Worm (Caenorhabditis elegans) whole organism, L2 larva: ENCODE results near the gene fat-6.
A peak's percentile ranks its signal among the peaks of the same experiment; 100 is the strongest.

Source experiments
- C34F6.9 ChIP-seq: fragments of 150-350 bp; optimal IDR thresholded peaks from 2 replicates; lab custom pipeline; 2014; ENCODE audit warnings: missing biosample characterization, missing genetic modification characterization
- F13H6.1 ChIP-seq: sonication (generic microtip); optimal IDR thresholded peaks from 2 replicates; lab custom pipeline; 2016; ENCODE audit warnings: missing genetic modification characterization, missing compliant biosample characterization
- ZK546.5 ChIP-seq: sonication (generic microtip); optimal IDR thresholded peaks from 2 replicates; lab custom pipeline; 2017; ENCODE audit warnings: missing biosample characterization, missing genetic modification characterization
- ama-1 ChIP-seq: fragments of 150-350 bp; optimal IDR thresholded peaks from 2 replicates; lab custom pipeline; 2018; ENCODE audit warnings: inconsistent platforms
- blmp-1 ChIP-seq: sonication (generic microtip); optimal IDR thresholded peaks from 2 replicates; lab custom pipeline; 2017; ENCODE audit warnings: missing genetic modification characterization, mild to moderate bottlenecking, missing compliant biosample characterization, antibody characterized with exemption, moderate library complexity; ENCODE audit not compliant: insufficient read depth
- ceh-16 ChIP-seq: fragments of 150-350 bp; optimal IDR thresholded peaks from 2 replicates; lab custom pipeline; 2014; ENCODE audit warnings: missing biosample characterization, missing genetic modification characterization
- crh-2 ChIP-seq: sonication (generic microtip); optimal IDR thresholded peaks from 2 replicates; lab custom pipeline; 2017; ENCODE audit warnings: missing biosample characterization, missing genetic modification characterization
- dmd-4 ChIP-seq: sonication (generic microtip); optimal IDR thresholded peaks from 2 replicates; lab custom pipeline; 2017; ENCODE audit warnings: missing biosample characterization, missing genetic modification characterization
- egl-27 ChIP-seq: sonication (generic microtip); optimal IDR thresholded peaks from 3 replicates; lab custom pipeline; 2017; ENCODE audit warnings: missing biosample characterization, missing genetic modification reagents, missing genetic modification characterization
- elt-1 ChIP-seq: fragments of 150-350 bp; optimal IDR thresholded peaks from 2 replicates; lab custom pipeline; 2014; ENCODE audit warnings: missing biosample characterization, missing genetic modification characterization
- elt-3 ChIP-seq: sonication (generic microtip); optimal IDR thresholded peaks from 2 replicates; lab custom pipeline; 2017; ENCODE audit warnings: missing biosample characterization, missing genetic modification characterization
- fos-1 ChIP-seq: fragments of 150-350 bp; optimal IDR thresholded peaks from 2 replicates; lab custom pipeline; 2014; ENCODE audit warnings: missing biosample characterization, missing genetic modification characterization
- gmeb-1 ChIP-seq: fragments of 150-350 bp; optimal IDR thresholded peaks from 2 replicates; lab custom pipeline; 2014; ENCODE audit warnings: missing biosample characterization, missing genetic modification characterization
- lin-11 ChIP-seq: fragments of 150-350 bp; sonication (generic microtip); optimal IDR thresholded peaks from 2 replicates; lab custom pipeline; 2014; ENCODE audit warnings: missing biosample characterization, missing genetic modification characterization, inconsistent platforms, mixed read lengths
- lin-13 ChIP-seq: fragments of 150-350 bp; optimal IDR thresholded peaks from 2 replicates; lab custom pipeline; 2014; ENCODE audit warnings: missing biosample characterization, missing genetic modification reagents, missing genetic modification characterization
- lin-39 ChIP-seq: fragments of 150-350 bp; optimal IDR thresholded peaks from 2 replicates; lab custom pipeline; 2014; ENCODE audit warnings: missing biosample characterization, missing genetic modification reagents, missing genetic modification characterization
- lsy-2 ChIP-seq, 2 experiments: fragments of 150-350 bp in 1 of 2; sonication (generic microtip) in 1 of 2; optimal IDR thresholded peaks; 2 replicates each; lab custom pipeline; 2014 to 2017; ENCODE audit warnings: missing biosample characterization in 2 of 2, missing genetic modification characterization in 2 of 2
- mab-5 ChIP-seq: fragments of 150-350 bp; optimal IDR thresholded peaks from 2 replicates; lab custom pipeline; 2014; ENCODE audit warnings: missing biosample characterization, missing genetic modification characterization
- mbf-1 ChIP-seq: sonication (generic microtip); optimal IDR thresholded peaks from 2 replicates; lab custom pipeline; 2017; ENCODE audit warnings: missing biosample characterization, missing genetic modification characterization
- nhr-10 ChIP-seq: sonication (generic microtip); optimal IDR thresholded peaks from 2 replicates; lab custom pipeline; 2017; ENCODE audit warnings: missing biosample characterization, missing genetic modification characterization
- nhr-12 ChIP-seq: fragments of 150-350 bp; optimal IDR thresholded peaks from 2 replicates; lab custom pipeline; 2014; ENCODE audit warnings: missing biosample characterization, missing genetic modification characterization
- nhr-129 ChIP-seq: fragments of 150-350 bp; optimal IDR thresholded peaks from 2 replicates; lab custom pipeline; 2014; ENCODE audit warnings: missing biosample characterization, missing genetic modification characterization
- nhr-21 ChIP-seq: fragments of 150-350 bp; optimal IDR thresholded peaks from 2 replicates; lab custom pipeline; 2014; ENCODE audit warnings: missing biosample characterization, missing genetic modification characterization
- nhr-23 ChIP-seq: fragments of 150-350 bp; optimal IDR thresholded peaks from 2 replicates; lab custom pipeline; 2014; ENCODE audit warnings: missing biosample characterization, missing genetic modification reagents, missing genetic modification characterization
- nhr-237 ChIP-seq: fragments of 150-350 bp; optimal IDR thresholded peaks from 2 replicates; lab custom pipeline; 2014; ENCODE audit warnings: missing biosample characterization, missing genetic modification characterization
- nhr-25 ChIP-seq: fragments of 150-350 bp; sonication (generic microtip); optimal IDR thresholded peaks from 3 replicates; lab custom pipeline; 2014; ENCODE audit warnings: missing biosample characterization, missing genetic modification characterization
- nhr-6 ChIP-seq: fragments of 150-350 bp; optimal IDR thresholded peaks from 2 replicates; lab custom pipeline; 2014; ENCODE audit warnings: missing biosample characterization, missing genetic modification characterization
- nhr-77 ChIP-seq: fragments of 150-350 bp; optimal IDR thresholded peaks from 2 replicates; lab custom pipeline; 2014; ENCODE audit warnings: missing biosample characterization, missing genetic modification characterization
- peb-1 ChIP-seq: fragments of 150-350 bp; optimal IDR thresholded peaks from 2 replicates; lab custom pipeline; 2014; ENCODE audit warnings: missing biosample characterization, missing genetic modification characterization
- sem-4 ChIP-seq: fragments of 150-350 bp; optimal IDR thresholded peaks from 2 replicates; lab custom pipeline; 2014; ENCODE audit warnings: missing biosample characterization, missing genetic modification reagents, missing genetic modification characterization
- skn-1 ChIP-seq: sonication (generic microtip); optimal IDR thresholded peaks from 2 replicates; lab custom pipeline; 2017; ENCODE audit warnings: missing biosample characterization, missing genetic modification characterization
- sma-3 ChIP-seq: sonication (generic microtip); optimal IDR thresholded peaks from 2 replicates; lab custom pipeline; 2016; ENCODE audit warnings: missing genetic modification reagents, missing genetic modification characterization, missing compliant biosample characterization
- sma-9 ChIP-seq, 2 experiments: fragments of 150-350 bp in 1 of 2; sonication (generic microtip) in 1 of 2; optimal IDR thresholded peaks; 2 replicates each; lab custom pipeline; 2014 to 2016; ENCODE audit warnings: missing genetic modification characterization in 2 of 2, mild to moderate bottlenecking in 1 of 2, missing biosample characterization in 1 of 2, missing compliant biosample characterization in 1 of 2, missing genetic modification reagents in 1 of 2, moderate library complexity in 1 of 2
- snpc-4 ChIP-seq: fragments of 150-350 bp; optimal IDR thresholded peaks from 2 replicates; lab custom pipeline; 2014; ENCODE audit warnings: missing biosample characterization, missing genetic modification characterization
- unc-55 ChIP-seq: fragments of 150-350 bp; sonication (generic microtip); optimal IDR thresholded peaks from 3 replicates; lab custom pipeline; 2014; ENCODE audit warnings: missing biosample characterization, missing genetic modification reagents, missing genetic modification characterization
- ztf-11 ChIP-seq: sonication (generic microtip); optimal IDR thresholded peaks from 2 replicates; lab custom pipeline; 2017; ENCODE audit warnings: missing biosample characterization, missing genetic modification characterization
- ztf-4 ChIP-seq: fragments of 150-350 bp; optimal IDR thresholded peaks from 2 replicates; lab custom pipeline; 2014; ENCODE audit warnings: missing biosample characterization, missing genetic modification characterization

Gene fat-6

ce11 chrIV:11922011-11922410 is 6.5 kb upstream of the fat-6 start, which contains the start of gene ZK822.1:
ZK822.1 (minus strand) TSS chrIV:11922131.
- TF ChIP-seq sem-4 (tag; lab: Kevin White, UChicago): no peak
- TF ChIP-seq dmd-4 (tag; lab: Kevin White, UChicago): no peak
- TF ChIP-seq nhr-21: no peak
- no peak for TF ChIP-seq nhr-23 (tag; lab: Kevin White, UChicago)
- no peak for TF ChIP-seq C34F6.9
- TF ChIP-seq F13H6.1 (tag; lab: Kevin White, UChicago): no peak
- no peak for TF ChIP-seq skn-1 (tag; lab: Kevin White, UChicago)
- no peak for TF ChIP-seq crh-2 (tag; lab: Kevin White, UChicago)
- TF ChIP-seq mab-5: no peak
- no peak for TF ChIP-seq snpc-4 (tag; lab: Kevin White, UChicago)
- no peak for TF ChIP-seq ztf-4
- TF ChIP-seq nhr-129 (tag; lab: Kevin White, UChicago): no peak
- no peak for TF ChIP-seq ceh-16 (tag; lab: Kevin White, UChicago)
- TF ChIP-seq nhr-10 (tag; lab: Kevin White, UChicago): no peak

- no peak for TF ChIP-seq sma-3 (GFP tag; lab: Kevin White, UChicago)
- TF ChIP-seq elt-3: no peak
- no peak for TF ChIP-seq lin-11 (tag; lab: Kevin White, UChicago)
- TF ChIP-seq snpc-4 (tag; lab: Kevin White, UChicago): no peak
- no peak for TF ChIP-seq ztf-11 (tag; lab: Kevin White, UChicago)
- no peak for TF ChIP-seq ZK546.5
- no peak for TF ChIP-seq lin-39 (tag; lab: Kevin White, UChicago)
- TF ChIP-seq lin-13 (GFP tag; lab: Kevin White, UChicago): no peak
- TF ChIP-seq sem-4 (tag; lab: Kevin White, UChicago): no peak
- no peak for TF ChIP-seq nhr-237 (tag; lab: Kevin White, UChicago)
- TF ChIP-seq nhr-25 (tag; lab: Kevin White, UChicago): no peak
- no peak for TF ChIP-seq nhr-23 (tag; lab: Kevin White, UChicago)
- TF ChIP-seq peb-1 (tag; lab: Kevin White, UChicago): no peak
These were observed 3.6 kb upstream of the fat-6 start for ce11 chrIV:11919067-11919466.

ce11 chrIV:11917886-11918285 is 2.4 kb upstream of the fat-6 start:
- TF ChIP-seq fos-1 (tag; lab: Kevin White, UChicago) (peak; percentile 60), lsy-2 (tag; optimal IDR thresholded peaks at IDR 0.05; lab: Kevin White, UChicago) (no peak), nhr-77 (tag; lab: Kevin White, UChicago) (no peak), sma-9 (GFP tag; optimal IDR thresholded peaks at IDR 0.05; lab: Kevin White, UChicago) (peak; percentile 44), sma-9 (tag; optimal IDR thresholded peaks at IDR 0.05; lab: Kevin White, UChicago) (no peak), ztf-4 (no peak), nhr-23 (tag; lab: Kevin White, UChicago) (no peak), ztf-11 (tag; lab: Kevin White, UChicago) (no peak), dmd-4 (tag; lab: Kevin White, UChicago) (no peak), nhr-10 (tag; lab: Kevin White, UChicago) (no peak), lin-13 (GFP tag; lab: Kevin White, UChicago) (no peak), elt-1 (tag; lab: Kevin White, UChicago) (no peak), crh-2 (tag; lab: Kevin White, UChicago) (peak; percentile 39), nhr-25 (tag; lab: Kevin White, UChicago) (no peak), ama-1 (lab: Kevin White, UChicago) (no peak), nhr-12 (tag; lab: Kevin White, UChicago) (no peak)

- no peak for TF ChIP-seq nhr-6
- TF ChIP-seq ztf-11 (tag; lab: Kevin White, UChicago): no peak
- TF ChIP-seq blmp-1 (tag; lab: Kevin White, UChicago): no peak
- peak; percentile 9 for TF ChIP-seq nhr-129 (tag; lab: Kevin White, UChicago)
- TF ChIP-seq elt-3: no peak
- TF ChIP-seq mab-5: no peak
- TF ChIP-seq nhr-10 (tag; lab: Kevin White, UChicago): no peak
- peak; percentile 49 for TF ChIP-seq F13H6.1 (tag; lab: Kevin White, UChicago)
- peak; percentile 35 for TF ChIP-seq sma-9 (GFP tag; optimal IDR thresholded peaks at IDR 0.05; lab: Kevin White, UChicago)
- no peak for TF ChIP-seq sma-9 (tag; optimal IDR thresholded peaks at IDR 0.05; lab: Kevin White, UChicago)
- no peak for TF ChIP-seq gmeb-1
- no peak for TF ChIP-seq lsy-2 (tag; optimal IDR thresholded peaks at IDR 0.05; lab: Kevin White, UChicago)
- TF ChIP-seq egl-27 (tag; lab: Kevin White, UChicago): no peak
- no peak for TF ChIP-seq unc-55 (GFP tag; lab: Kevin White, UChicago)
- no peak for TF ChIP-seq mbf-1 (tag; lab: Kevin White, UChicago)
- no peak for TF ChIP-seq sma-3 (GFP tag; lab: Kevin White, UChicago)
- TF ChIP-seq fos-1 (tag; lab: Kevin White, UChicago): peak; percentile 12
- no peak for TF ChIP-seq nhr-23 (tag; lab: Kevin White, UChicago)
These were observed 1.4 kb upstream of the fat-6 start, which contains the start of gene ZK822.10 for ce11 chrIV:11916907-11917306. ZK822.10 (plus strand) TSS chrIV:11917137.
